Fruit fly (Drosophila melanogaster): ENCODE results near the gene Irbp18.
A peak's percentile ranks its signal among the peaks of the same experiment; 100 is the strongest.

The Irbp18 gene

dm6 chr3L:11107935-11108334 lies 9.9 kb upstream of the Irbp18 start, which contains the start of gene CG12522:
TSS of gene CG12522 (plus strand) at chr3L:11108235.
- TF ChIP-seq rn (GFP tag; IDR thresholded peaks at IDR 0.05), result no peak
- no peak for TF ChIP-seq CG12605 (GFP tag; IDR thresholded peaks at IDR 0.05)
- TF ChIP-seq CG8301 (tag; optimal IDR thresholded peaks at IDR 0.05), result no peak
- TF ChIP-seq CG4496 (GFP tag; IDR thresholded peaks at IDR 0.05), result no peak
- TF ChIP-seq gl (tag; optimal IDR thresholded peaks at IDR 0.05), result no peak
- TF ChIP-seq CG14655 (GFP tag; optimal IDR thresholded peaks at IDR 0.05), result no peak

DNA sequence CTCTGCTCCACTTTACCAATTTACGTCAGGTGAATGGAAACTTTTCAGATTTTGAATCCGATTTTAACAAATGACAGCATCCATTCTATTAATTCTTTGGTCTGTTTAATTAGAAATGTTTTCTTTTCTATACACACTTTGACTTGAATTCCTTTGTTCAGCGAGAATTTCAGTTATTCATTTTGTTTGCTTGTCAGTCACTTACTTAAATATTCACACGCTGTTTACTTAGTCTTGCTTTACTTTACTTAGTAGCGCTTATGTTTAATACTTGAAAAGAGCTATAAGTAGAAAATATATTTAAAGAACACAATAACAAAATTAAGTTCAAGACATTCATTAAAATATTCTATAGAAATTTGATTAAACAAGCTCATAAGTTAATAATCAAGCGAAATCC lies 9.4 kb upstream of the Irbp18 start, which contains the start of gene CG32073:
Gene CG32073, minus strand, starts transcription at position 151 of the 400 bp plus-strand sequence.
- no peak for TF ChIP-seq EcR (GFP tag; optimal IDR thresholded peaks at IDR 0.05)
- no peak for TF ChIP-seq fd96Ca (GFP tag; IDR thresholded peaks at IDR 0.05)
- TF ChIP-seq CG13204 (GFP tag; optimal IDR thresholded peaks at IDR 0.05), result no peak
- no peak for TF ChIP-seq CG14655 (GFP tag; optimal IDR thresholded peaks at IDR 0.05)
- no peak for TF ChIP-seq CG32121 (GFP tag; IDR thresholded peaks at IDR 0.05)
- no peak for TF ChIP-seq CG10348 (GFP tag; IDR thresholded peaks at IDR 0.05)
- TF ChIP-seq CG4496 (GFP tag; IDR thresholded peaks at IDR 0.05), result no peak
- no peak for TF ChIP-seq rn (GFP tag; IDR thresholded peaks at IDR 0.05)
- TF ChIP-seq CG12605 (GFP tag; IDR thresholded peaks at IDR 0.05), result no peak

DNA sequence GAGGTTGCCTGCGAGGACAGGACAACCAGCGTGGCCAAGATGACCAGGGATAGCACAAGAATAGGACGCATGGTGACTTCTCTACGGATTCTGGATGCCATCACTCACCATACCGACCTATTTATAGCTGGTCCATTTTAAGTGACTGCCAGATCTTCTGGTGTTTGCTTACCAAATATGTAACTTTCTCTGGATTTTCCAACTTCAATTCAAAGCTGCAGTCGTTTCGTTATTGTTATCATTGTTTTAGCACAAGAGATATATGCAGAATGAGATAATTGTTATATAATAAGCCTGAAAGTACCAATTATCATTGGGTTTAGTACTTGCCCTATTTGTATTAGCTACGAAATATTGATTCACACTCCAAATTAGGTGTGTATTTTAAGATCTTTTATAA lies 5.8 kb upstream of the Irbp18 start, which contains the start of gene CG32071:
Gene CG32071, minus strand, starts transcription at position 101 of the 400 bp plus-strand sequence.
- TF ChIP-seq D1 (tag; optimal IDR thresholded peaks at IDR 0.05) (no peak), CG17806 (tag; optimal IDR thresholded peaks at IDR 0.05) (no peak), CG15710 (tag; optimal IDR thresholded peaks at IDR 0.05) (no peak), CG8159 (tag; optimal IDR thresholded peaks at IDR 0.05) (no peak), fd96Ca (GFP tag; IDR thresholded peaks at IDR 0.05) (no peak), CG32121 (GFP tag; IDR thresholded peaks at IDR 0.05) (no peak), Snoo (tag; optimal IDR thresholded peaks at IDR 0.05) (no peak), CG14655 (GFP tag; optimal IDR thresholded peaks at IDR 0.05) (no peak), rn (GFP tag; IDR thresholded peaks at IDR 0.05) (no peak), CG34367 (tag; optimal IDR thresholded peaks at IDR 0.05) (no peak), CG9948 (tag; optimal IDR thresholded peaks at IDR 0.05) (no peak), gl (tag; optimal IDR thresholded peaks at IDR 0.05) (no peak), CG10348 (GFP tag; IDR thresholded peaks at IDR 0.05) (no peak), EcR (GFP tag; optimal IDR thresholded peaks at IDR 0.05) (no peak), Ets98B (GFP tag; IDR thresholded peaks at IDR 0.05) (no peak), CG13204 (GFP tag; optimal IDR thresholded peaks at IDR 0.05) (no peak), Pif1B (GFP tag; optimal IDR thresholded peaks at IDR 0.05) (no peak), CG8301 (tag; optimal IDR thresholded peaks at IDR 0.05) (no peak)

dm6 chr3L:11102930-11103329 lies 4.9 kb upstream of the Irbp18 start, which contains the start of gene Elo68alpha:
TSS of gene Elo68alpha (minus strand) at chr3L:11103030.
- TF ChIP-seq Pif1B (GFP tag; optimal IDR thresholded peaks at IDR 0.05) (no peak), CG14655 (GFP tag; optimal IDR thresholded peaks at IDR 0.05) (no peak), D1 (tag; optimal IDR thresholded peaks at IDR 0.05) (no peak), CG34367 (tag; optimal IDR thresholded peaks at IDR 0.05) (no peak), CG10348 (GFP tag; IDR thresholded peaks at IDR 0.05) (no peak), CG12605 (GFP tag; IDR thresholded peaks at IDR 0.05) (no peak), CG4496 (GFP tag; IDR thresholded peaks at IDR 0.05) (no peak), Pif1A (GFP tag; optimal IDR thresholded peaks at IDR 0.05) (no peak), CG8159 (tag; optimal IDR thresholded peaks at IDR 0.05) (no peak), CG15710 (tag; optimal IDR thresholded peaks at IDR 0.05) (no peak), CG17806 (tag; optimal IDR thresholded peaks at IDR 0.05) (no peak), CG8301 (tag; optimal IDR thresholded peaks at IDR 0.05) (no peak), CG13204 (GFP tag; optimal IDR thresholded peaks at IDR 0.05) (no peak), fd96Ca (GFP tag; IDR thresholded peaks at IDR 0.05) (no peak), CG9948 (tag; optimal IDR thresholded peaks at IDR 0.05) (no peak), EcR (GFP tag; optimal IDR thresholded peaks at IDR 0.05) (no peak)

- TF ChIP-seq CG10348 (GFP tag; IDR thresholded peaks at IDR 0.05) (no peak), CG13204 (GFP tag; optimal IDR thresholded peaks at IDR 0.05) (no peak), CG15710 (tag; optimal IDR thresholded peaks at IDR 0.05) (no peak), CG34367 (tag; optimal IDR thresholded peaks at IDR 0.05) (no peak), CG8159 (tag; optimal IDR thresholded peaks at IDR 0.05) (no peak), Pif1A (GFP tag; optimal IDR thresholded peaks at IDR 0.05) (no peak), Snoo (tag; optimal IDR thresholded peaks at IDR 0.05) (no peak), CG4496 (GFP tag; IDR thresholded peaks at IDR 0.05) (no peak), CG32121 (GFP tag; IDR thresholded peaks at IDR 0.05) (no peak), CG8301 (tag; optimal IDR thresholded peaks at IDR 0.05) (no peak), gl (tag; optimal IDR thresholded peaks at IDR 0.05) (no peak), D1 (tag; optimal IDR thresholded peaks at IDR 0.05) (no peak)
Observed at dm6 chr3L:11101598-11101997, 3.6 kb upstream of the Irbp18 start, which contains the start of gene Elo68beta. TSS of gene Elo68beta (minus strand) at chr3L:11101698.

dm6 chr3L:11096195-11096908 lies 1.6 kb downstream of the Irbp18 start, which contains the start of the genes CG46439, Iyd and CG33947:
TSS of gene CG46439 (minus strand) at chr3L:11096245.
TSS of gene Iyd (minus strand) at chr3L:11096245.
TSS of gene CG33947 (plus strand) at chr3L:11096496.
- TF ChIP-seq Snoo (tag; optimal IDR thresholded peaks at IDR 0.05), result peak; percentile 42
- peak; percentile 94 for TF ChIP-seq CG12605 (GFP tag; IDR thresholded peaks at IDR 0.05)
- peak; percentile 76 for TF ChIP-seq Ets98B (GFP tag; IDR thresholded peaks at IDR 0.05)
- TF ChIP-seq CG8301 (tag; optimal IDR thresholded peaks at IDR 0.05), result peak; percentile 76
- no peak for TF ChIP-seq EcR (GFP tag; optimal IDR thresholded peaks at IDR 0.05)
- TF ChIP-seq D1 (tag; optimal IDR thresholded peaks at IDR 0.05), result peak; percentile 69
- peak; percentile 13 for TF ChIP-seq CG13204 (GFP tag; optimal IDR thresholded peaks at IDR 0.05)
- peak; percentile 93 for TF ChIP-seq gl (tag; optimal IDR thresholded peaks at IDR 0.05)
- TF ChIP-seq fd96Ca (GFP tag; IDR thresholded peaks at IDR 0.05), result peak; percentile 82
- peak; percentile 74 for TF ChIP-seq CG14655 (GFP tag; optimal IDR thresholded peaks at IDR 0.05)
- peak; percentile 87 for TF ChIP-seq Pif1B (GFP tag; optimal IDR thresholded peaks at IDR 0.05)
- TF ChIP-seq CG17806 (tag; optimal IDR thresholded peaks at IDR 0.05), result peak; percentile 61
- TF ChIP-seq CG32121 (GFP tag; IDR thresholded peaks at IDR 0.05), result peak; percentile 69
- TF ChIP-seq CG9948 (tag; optimal IDR thresholded peaks at IDR 0.05), result peak; percentile 41
- peak; percentile 61 for TF ChIP-seq CG15710 (tag; optimal IDR thresholded peaks at IDR 0.05)
- no peak for TF ChIP-seq CG10348 (GFP tag; IDR thresholded peaks at IDR 0.05)
- peak; percentile 71 for TF ChIP-seq CG8159 (tag; optimal IDR thresholded peaks at IDR 0.05)
- peak; percentile 83 for TF ChIP-seq CG4496 (GFP tag; IDR thresholded peaks at IDR 0.05)
- peak; percentile 51 for TF ChIP-seq CG34367 (tag; optimal IDR thresholded peaks at IDR 0.05)
- TF ChIP-seq Pif1A (GFP tag; optimal IDR thresholded peaks at IDR 0.05), result peak; percentile 88
- TF ChIP-seq rn (GFP tag; IDR thresholded peaks at IDR 0.05), result 0 out of 2 replicates have a peak, but pooled peaks have one; percentile 6

Data from whole organism, pupa.